Fruit fly (Drosophila melanogaster) whole organism, embryonic: ENCODE measurements around the gene Or67b.
A peak's percentile ranks its signal among the peaks of the same experiment; 100 is the strongest.

Experiments used
- CG1024 ChIP-seq: fragments of 200-800 bp; sonication (Bioruptor generic); IDR thresholded peaks from 2 replicates; pipeline ENCODE4 v1.3.6; 2022; ENCODE audit warnings: missing biosample characterization, missing genetic modification characterization
- CG10979 ChIP-seq: fragments of 200-800 bp; sonication (Bioruptor generic); optimal IDR thresholded peaks from 2 replicates; lab custom pipeline; 2018; ENCODE audit warnings: missing biosample characterization, mild to moderate bottlenecking, missing genetic modification characterization, moderate library complexity
- CG11398 ChIP-seq: fragments of 200-800 bp; sonication (Bioruptor generic); optimal IDR thresholded peaks from 2 replicates; lab custom pipeline; 2016; ENCODE audit warnings: missing biosample characterization, missing genetic modification characterization
- CG11456 ChIP-seq: fragments of 200-800 bp; sonication (Bioruptor generic); IDR thresholded peaks from 3 replicates; pipeline ENCODE4 v1.3.6; 2022; ENCODE audit warnings: missing biosample characterization, missing genetic modification characterization
- CG12071 ChIP-seq: fragments of 200-800 bp; sonication (Bioruptor generic); optimal IDR thresholded peaks from 3 replicates; lab custom pipeline; 2018; ENCODE audit warnings: missing biosample characterization, mild to moderate bottlenecking, missing genetic modification characterization
- CG12769 ChIP-seq: fragments of 200-800 bp; sonication (Bioruptor generic); optimal IDR thresholded peaks from 2 replicates; lab custom pipeline; 2019; ENCODE audit warnings: missing biosample characterization, mild to moderate bottlenecking, missing genetic modification characterization, moderate library complexity
- CG13287 ChIP-seq: fragments of 200-800 bp; sonication (Bioruptor generic); IDR thresholded peaks from 2 replicates; pipeline ENCODE4 v1.3.6; 2022; ENCODE audit warnings: missing biosample characterization, missing genetic modification characterization; ENCODE audit not compliant: partially characterized antibody
- CG14014 ChIP-seq: fragments of 200-800 bp; sonication (Bioruptor generic); IDR thresholded peaks from 2 replicates; pipeline ENCODE4 v1.3.6; 2022; ENCODE audit warnings: missing biosample characterization, missing genetic modification characterization
- CG15514 ChIP-seq: fragments of 200-800 bp; sonication (Bioruptor generic); optimal IDR thresholded peaks from 3 replicates; lab custom pipeline; 2017; ENCODE audit warnings: missing biosample characterization, missing genetic modification characterization, mild to moderate bottlenecking, moderate library complexity, missing genetic modification reagents
- CG18599 ChIP-seq: fragments of 200-800 bp; sonication (Bioruptor generic); optimal IDR thresholded peaks from 3 replicates; lab custom pipeline; 2017; ENCODE audit warnings: missing biosample characterization, missing genetic modification characterization, mild to moderate bottlenecking, moderate library complexity, missing genetic modification reagents
- CG42726 ChIP-seq: fragments of 200-800 bp; sonication (Bioruptor generic); IDR thresholded peaks from 2 replicates; pipeline ENCODE4 v1.3.6; 2022; ENCODE audit warnings: missing biosample characterization, missing genetic modification characterization; ENCODE audit not compliant: partially characterized antibody
- CG6654 ChIP-seq: fragments of 200-800 bp; sonication (Bioruptor generic); optimal IDR thresholded peaks from 2 replicates; lab custom pipeline; 2017; ENCODE audit warnings: missing biosample characterization, mild to moderate bottlenecking, missing genetic modification characterization
- CG6683 ChIP-seq: fragments of 200-800 bp; sonication (Bioruptor generic); optimal IDR thresholded peaks from 2 replicates; lab custom pipeline; 2017; ENCODE audit warnings: missing biosample characterization, mild to moderate bottlenecking, missing genetic modification characterization, missing genetic modification reagents
- CG6765 ChIP-seq: fragments of 200-800 bp; sonication (Bioruptor generic); optimal IDR thresholded peaks from 3 replicates; lab custom pipeline; 2017; ENCODE audit warnings: missing biosample characterization, mild to moderate bottlenecking, missing genetic modification characterization
- CG7987 ChIP-seq: fragments of 200-800 bp; sonication (Bioruptor generic); optimal IDR thresholded peaks from 2 replicates; lab custom pipeline; 2018; ENCODE audit warnings: missing biosample characterization, mild to moderate bottlenecking, missing genetic modification characterization, moderate library complexity
- CG8924 ChIP-seq: fragments of 200-800 bp; optimal IDR thresholded peaks from 3 replicates; lab custom pipeline; 2019; ENCODE audit warnings: missing biosample characterization, mild to moderate bottlenecking, missing genetic modification characterization, moderate library complexity
- CG9215 ChIP-seq: fragments of 200-800 bp; sonication (Bioruptor generic); IDR thresholded peaks from 2 replicates; pipeline ENCODE4 v1.3.6; 2022; ENCODE audit warnings: missing biosample characterization, missing genetic modification characterization
- CG9727 ChIP-seq: fragments of 200-800 bp; sonication (Bioruptor generic); optimal IDR thresholded peaks from 3 replicates; lab custom pipeline; 2017; ENCODE audit warnings: missing biosample characterization, mild to moderate bottlenecking, missing genetic modification characterization
- Dfd ChIP-seq, 2 experiments: fragments of >200 bp; optimal IDR thresholded peaks; 2 replicates each; lab custom pipeline; 2017; ENCODE audit warnings: missing biosample characterization in 2 of 2, missing genetic modification characterization in 2 of 2
- Dip3 ChIP-seq: fragments of 200-800 bp; sonication (Bioruptor generic); optimal IDR thresholded peaks from 3 replicates; lab custom pipeline; 2016; ENCODE audit warnings: missing biosample characterization, missing genetic modification characterization
- Dll ChIP-seq: fragments of 200-800 bp; sonication (Bioruptor generic); IDR thresholded peaks from 4 replicates; pipeline ENCODE4 v1.3.6; 2022; ENCODE audit warnings: missing biosample characterization, missing genetic modification characterization; ENCODE audit not compliant: partially characterized antibody
- Drgx ChIP-seq: fragments of 200-800 bp; sonication (Bioruptor generic); IDR thresholded peaks from 2 replicates; pipeline ENCODE4 v1.3.6; 2022; ENCODE audit warnings: missing biosample characterization, missing genetic modification characterization
- H15 ChIP-seq: fragments of 200-800 bp; sonication (Bioruptor generic); IDR thresholded peaks from 3 replicates; pipeline ENCODE4 v1.3.6; 2022; ENCODE audit warnings: missing biosample characterization, missing genetic modification characterization
- MESR4 ChIP-seq: fragments of 200-800 bp; sonication (Bioruptor generic); optimal IDR thresholded peaks from 2 replicates; lab custom pipeline; 2018; ENCODE audit warnings: missing biosample characterization, mild to moderate bottlenecking, missing genetic modification characterization, moderate library complexity
- Med ChIP-seq: fragments of 200-800 bp; sonication (Bioruptor generic); peaks from one replicate; lab custom pipeline; 2016; ENCODE audit warnings: missing biosample characterization, missing genetic modification characterization, mild to moderate bottlenecking, inconsistent platforms, moderate library complexity
- Meics ChIP-seq: fragments of 200-800 bp; sonication (Bioruptor generic); optimal IDR thresholded peaks from 2 replicates; lab custom pipeline; 2017; ENCODE audit warnings: missing biosample characterization, mild to moderate bottlenecking, missing genetic modification characterization
- Nf-YA ChIP-seq: fragments of 200-800 bp; sonication (Bioruptor generic); IDR thresholded peaks from 2 replicates; pipeline ENCODE4 v1.3.6; 2022; ENCODE audit warnings: missing biosample characterization, missing genetic modification characterization
- Nf-YB ChIP-seq: fragments of 200-800 bp; sonication (Bioruptor generic); optimal IDR thresholded peaks from 3 replicates; lab custom pipeline; 2019; ENCODE audit warnings: missing biosample characterization, mild to moderate bottlenecking, missing genetic modification characterization, moderate library complexity
- Xbp1 ChIP-seq: fragments of 200-800 bp; sonication (Bioruptor generic); optimal IDR thresholded peaks from 3 replicates; lab custom pipeline; 2016; ENCODE audit warnings: missing biosample characterization, mild to moderate bottlenecking, missing genetic modification characterization
- bbx ChIP-seq: fragments of 200-800 bp; sonication (Bioruptor generic); IDR thresholded peaks from 2 replicates; pipeline ENCODE4 v1.3.6; 2022; ENCODE audit warnings: missing biosample characterization, missing genetic modification characterization; ENCODE audit not compliant: partially characterized antibody
- bowl ChIP-seq: fragments of 200-800 bp; sonication (Bioruptor generic); IDR thresholded peaks from 2 replicates; pipeline ENCODE4 v1.3.6; 2022; ENCODE audit warnings: missing biosample characterization, missing genetic modification characterization
- btn ChIP-seq: fragments of 200-800 bp; sonication (Bioruptor generic); optimal IDR thresholded peaks from 2 replicates; lab custom pipeline; 2016; ENCODE audit warnings: missing biosample characterization, missing genetic modification characterization
- cato ChIP-seq: fragments of 200-800 bp; sonication (Bioruptor generic); optimal IDR thresholded peaks from 2 replicates; lab custom pipeline; 2016; ENCODE audit warnings: missing biosample characterization, missing genetic modification characterization, borderline replicate concordance
- caup ChIP-seq: fragments of 200-800 bp; sonication (Bioruptor generic); optimal IDR thresholded peaks from 3 replicates; lab custom pipeline; 2017; ENCODE audit warnings: missing biosample characterization, mild to moderate bottlenecking, missing genetic modification characterization, moderate library complexity; ENCODE audit not compliant: severe bottlenecking
- cg ChIP-seq: fragments of 200-800 bp; sonication (Bioruptor generic); optimal IDR thresholded peaks from 3 replicates; lab custom pipeline; 2019; ENCODE audit warnings: missing biosample characterization, mild to moderate bottlenecking, missing genetic modification characterization, moderate library complexity
- chinmo ChIP-seq: fragments of 200-800 bp; sonication (Bioruptor generic); IDR thresholded peaks from 4 replicates; pipeline ENCODE4 v1.3.6; 2022; ENCODE audit warnings: missing biosample characterization, missing genetic modification characterization; ENCODE audit not compliant: partially characterized antibody
- chm ChIP-seq: fragments of 200-800 bp; sonication (Bioruptor generic); IDR thresholded peaks from 2 replicates; pipeline ENCODE4 v1.3.6; 2022; ENCODE audit warnings: missing biosample characterization, missing genetic modification characterization
- ci ChIP-seq: fragments of 200-800 bp; sonication (Bioruptor generic); IDR thresholded peaks from 3 replicates; pipeline ENCODE4 v1.3.6; 2022; ENCODE audit warnings: missing biosample characterization, missing genetic modification characterization
- fd102C ChIP-seq: fragments of 200-800 bp; sonication (Bioruptor generic); optimal IDR thresholded peaks from 2 replicates; lab custom pipeline; 2018; ENCODE audit warnings: missing biosample characterization, mild to moderate bottlenecking, missing genetic modification characterization, moderate library complexity
- fd64A ChIP-seq: fragments of 200-800 bp; sonication (Bioruptor generic); optimal IDR thresholded peaks from 3 replicates; lab custom pipeline; 2018; ENCODE audit warnings: missing biosample characterization, mild to moderate bottlenecking, missing genetic modification characterization
- gsb ChIP-seq: fragments of 200-800 bp; sonication (Bioruptor generic); IDR thresholded peaks from 2 replicates; pipeline ENCODE4 v1.3.6; 2022; ENCODE audit warnings: missing biosample characterization, missing genetic modification characterization
- her ChIP-seq: fragments of 200-800 bp; sonication (Bioruptor generic); optimal IDR thresholded peaks from 2 replicates; lab custom pipeline; 2016; ENCODE audit warnings: missing biosample characterization, missing genetic modification characterization
- insv ChIP-seq, 2 experiments: fragments of 200-800 bp; sonication (Bioruptor generic); optimal IDR thresholded peaks; 3 replicates each; lab custom pipeline; 2016 to 2018; ENCODE audit warnings: missing biosample characterization in 2 of 2, missing genetic modification characterization in 2 of 2
- nom ChIP-seq: fragments of 200-800 bp; sonication (Bioruptor generic); optimal IDR thresholded peaks from 2 replicates; lab custom pipeline; 2017; ENCODE audit warnings: missing biosample characterization, missing genetic modification characterization, mild to moderate bottlenecking, moderate library complexity, missing genetic modification reagents
- pita ChIP-seq: fragments of 200-800 bp; sonication (Bioruptor generic); optimal IDR thresholded peaks from 2 replicates; lab custom pipeline; 2017; ENCODE audit warnings: missing biosample characterization, mild to moderate bottlenecking, missing genetic modification characterization
- psq ChIP-seq: fragments of 200-800 bp; sonication (Bioruptor generic); optimal IDR thresholded peaks from 2 replicates; lab custom pipeline; 2017; ENCODE audit warnings: missing biosample characterization, missing genetic modification characterization
- schlank ChIP-seq: fragments of 200-800 bp; sonication (Bioruptor generic); optimal IDR thresholded peaks from 2 replicates; lab custom pipeline; 2018; ENCODE audit warnings: missing biosample characterization, mild to moderate bottlenecking, missing genetic modification characterization

The Or67b gene

dm6 chr3L:9614589-9615442 lies 14.2 kb downstream of the Or67b start, which contains the start of gene LanB2:
TSS of gene LanB2 (plus strand) at chr3L:9614914.
- TF ChIP-seq Nf-YB (GFP tag; lab: Kevin White, UChicago) (peak; percentile 0), chm (GFP tag; lab: Robert Waterston, UW) (0 out of 2 replicates have a peak, but pooled peaks have one; percentile 44), cato (GFP tag; lab: Kevin White, UChicago) (no peak), CG42726 (no peak), CG13287 (GFP tag; lab: Robert Waterston, UW) (peak; percentile 39; the same call in 1 of the 2 replicates), schlank (tag; lab: Kevin White, UChicago) (peak; percentile 54), bbx (GFP tag; lab: Robert Waterston, UW) (peak; percentile 57; the same call in 1 of the 2 replicates), CG8924 (tag; lab: Kevin White, UChicago) (peak; percentile 18), Dfd (GFP tag; optimal IDR thresholded peaks at IDR 0.05; lab: Kevin White, UChicago) (no peak), CG15514 (GFP tag; lab: Kevin White, UChicago) (peak; percentile 14), fd102C (GFP tag; lab: Kevin White, UChicago) (peak; percentile 14), CG6765 (GFP tag; lab: Kevin White, UChicago) (peak; percentile 30), CG6683 (GFP tag; lab: Kevin White, UChicago) (no peak), psq (no peak), Dip3 (no peak), cg (GFP tag; lab: Kevin White, UChicago) (peak; percentile 88), caup (peak; percentile 28), CG9215 (GFP tag; lab: Robert Waterston, UW) (no peak), fd64A (GFP tag; lab: Kevin White, UChicago) (peak; percentile 29), MESR4 (GFP tag; lab: Kevin White, UChicago) (peak; percentile 2), CG11456 (GFP tag; lab: Robert Waterston, UW) (no peak), chinmo (peak; percentile 63; the same call in 1 of the 4 replicates), Nf-YA (GFP tag; lab: Robert Waterston, UW) (0 out of 2 replicates have a peak, but pooled peaks have one; percentile 14), Xbp1 (no peak), CG11398 (GFP tag; lab: Kevin White, UChicago) (peak; percentile 21), H15 (GFP tag; lab: Robert Waterston, UW) (no peak), CG12071 (peak; percentile 54), CG1024 (no peak), btn (GFP tag; lab: Kevin White, UChicago) (no peak), insv (GFP tag; optimal IDR thresholded peaks at IDR 0.05; lab: Kevin White, UChicago) (peak in 1 of 2 experiments; percentile 87), nom (GFP tag; lab: Kevin White, UChicago) (peak; percentile 79), Dll (GFP tag; lab: Robert Waterston, UW) (no peak), bowl (GFP tag; lab: Robert Waterston, UW) (no peak), Meics (no peak), CG6654 (GFP tag; lab: Kevin White, UChicago) (no peak), pita (GFP tag; lab: Kevin White, UChicago) (no peak), CG9727 (peak; percentile 6), ci (GFP tag; lab: Robert Waterston, UW) (peak; percentile 52; the same call in 1 of the 3 replicates), CG18599 (peak; percentile 54), CG7987 (GFP tag; lab: Kevin White, UChicago) (peak; percentile 16), her (GFP tag; lab: Kevin White, UChicago) (no peak), Med (GFP tag; lab: Kevin White, UChicago) (peak; percentile 48), Drgx (0 out of 2 replicates have a peak, but pooled peaks have one; percentile 13), CG10979 (tag; lab: Kevin White, UChicago) (no peak), gsb (GFP tag; lab: Robert Waterston, UW) (no peak), CG14014 (GFP tag; lab: Robert Waterston, UW) (0 out of 2 replicates have a peak, but pooled peaks have one; percentile 18), CG12769 (tag; lab: Kevin White, UChicago) (peak; percentile 84)
